Fruit fly (Drosophila melanogaster) whole organism, prepupa: ENCODE data around the gene CG12010.

ENCODE experiments used
- CG10631 ChIP-seq: fragments of 200-800 bp; sonication (Bioruptor generic); optimal IDR thresholded peaks from 2 replicates; lab custom pipeline; 2016; ENCODE audit warnings: missing biosample characterization, missing genetic modification characterization
- CG10669 ChIP-seq: fragments of 200-800 bp; sonication (Bioruptor generic); optimal IDR thresholded peaks from 3 replicates; lab custom pipeline; 2018; ENCODE audit warnings: missing biosample characterization, mild to moderate bottlenecking, missing genetic modification characterization, moderate library complexity
- CG11294 ChIP-seq: fragments of 200-800 bp; sonication (Bioruptor generic); IDR thresholded peaks from 2 replicates; pipeline ENCODE4 v1.3.6; 2022; ENCODE audit warnings: missing biosample characterization, missing genetic modification characterization
- CG11762 ChIP-seq: fragments of 200-800 bp; sonication (Bioruptor generic); optimal IDR thresholded peaks from 3 replicates; lab custom pipeline; 2016; ENCODE audit warnings: missing biosample characterization, missing genetic modification characterization; ENCODE audit not compliant: insufficient read depth
- CG11902 ChIP-seq: fragments of 200-800 bp; sonication (Bioruptor generic); optimal IDR thresholded peaks from 3 replicates; lab custom pipeline; 2016; ENCODE audit warnings: missing biosample characterization, missing genetic modification characterization
- CG15336 ChIP-seq: fragments of 200-800 bp; sonication (Bioruptor generic); IDR thresholded peaks from 2 replicates; pipeline ENCODE4 v1.3.6; 2022; ENCODE audit warnings: missing biosample characterization, missing genetic modification characterization
- CG1621 ChIP-seq: fragments of 200-800 bp; sonication (Bioruptor generic); optimal IDR thresholded peaks from 3 replicates; lab custom pipeline; 2018; ENCODE audit warnings: missing biosample characterization, mild to moderate bottlenecking, missing genetic modification characterization
- CG3032 ChIP-seq: fragments of 200-800 bp; optimal IDR thresholded peaks from 2 replicates; lab custom pipeline; 2019; ENCODE audit warnings: missing biosample characterization, mild to moderate bottlenecking, missing genetic modification characterization, moderate library complexity
- CG31627 ChIP-seq: fragments of 200-800 bp; sonication (Bioruptor generic); optimal IDR thresholded peaks from 3 replicates; lab custom pipeline; 2016; ENCODE audit warnings: missing biosample characterization, missing genetic modification characterization
- CG32006 ChIP-seq: fragments of 200-800 bp; sonication (Bioruptor generic); optimal IDR thresholded peaks from 3 replicates; lab custom pipeline; 2017; ENCODE audit warnings: missing biosample characterization, mild to moderate bottlenecking, missing genetic modification characterization
- CG34406 ChIP-seq: fragments of 200-800 bp; sonication (Bioruptor generic); optimal IDR thresholded peaks from 3 replicates; lab custom pipeline; 2016; ENCODE audit warnings: missing biosample characterization, missing genetic modification characterization
- CG4318 ChIP-seq: fragments of 200-800 bp; sonication (Bioruptor generic); optimal IDR thresholded peaks from 3 replicates; lab custom pipeline; 2017; ENCODE audit warnings: missing biosample characterization, mild to moderate bottlenecking, missing genetic modification characterization
- CG6163 ChIP-seq: fragments of 200-800 bp; sonication (Bioruptor generic); IDR thresholded peaks from 3 replicates; pipeline ENCODE4 v1.3.6; 2022; ENCODE audit warnings: missing biosample characterization, missing genetic modification characterization
- CG6276 ChIP-seq: fragments of 200-800 bp; sonication (Bioruptor generic); optimal IDR thresholded peaks from 2 replicates; lab custom pipeline; 2017; ENCODE audit warnings: missing biosample characterization, mild to moderate bottlenecking, missing genetic modification characterization
- CG6808 ChIP-seq: fragments of 200-800 bp; sonication (Bioruptor generic); optimal IDR thresholded peaks from 3 replicates; lab custom pipeline; 2017; ENCODE audit warnings: missing biosample characterization, missing genetic modification characterization, mild to moderate bottlenecking, moderate library complexity, missing genetic modification reagents
- CG7368 ChIP-seq: fragments of 200-800 bp; sonication (Bioruptor generic); optimal IDR thresholded peaks from 3 replicates; lab custom pipeline; 2016; ENCODE audit warnings: missing biosample characterization, missing genetic modification characterization
- CG8119 ChIP-seq: fragments of 200-800 bp; sonication (Bioruptor generic); IDR thresholded peaks from 3 replicates; pipeline ENCODE4 v1.3.6; 2022; ENCODE audit warnings: missing biosample characterization, missing genetic modification characterization
- CG8632 ChIP-seq: fragments of 200-800 bp; sonication (Bioruptor generic); optimal IDR thresholded peaks from 3 replicates; lab custom pipeline; 2016; ENCODE audit warnings: missing biosample characterization, missing genetic modification characterization
- Eip75B ChIP-seq: fragments of 200-800 bp; sonication (Bioruptor generic); optimal IDR thresholded peaks from 3 replicates; lab custom pipeline; 2016; ENCODE audit warnings: missing biosample characterization, missing genetic modification characterization
- Eip78C ChIP-seq: fragments of 200-800 bp; sonication (Bioruptor generic); peaks from one replicate; lab custom pipeline; 2016; ENCODE audit warnings: missing biosample characterization, missing genetic modification characterization
- Eip93F ChIP-seq: fragments of 200-800 bp; sonication (Bioruptor generic); optimal IDR thresholded peaks from 2 replicates; lab custom pipeline; 2016; ENCODE audit warnings: missing biosample characterization, mild to moderate bottlenecking, missing genetic modification characterization
- Gug ChIP-seq: fragments of 200-800 bp; sonication (Bioruptor generic); IDR thresholded peaks from 2 replicates; pipeline ENCODE4 v1.3.6; 2022; ENCODE audit warnings: missing biosample characterization, missing genetic modification characterization
- Hr38 ChIP-seq: sonication (Bioruptor generic); optimal IDR thresholded peaks from 2 replicates; lab custom pipeline; 2016; ENCODE audit warnings: missing biosample characterization, missing genetic modification characterization
- Hr39 ChIP-seq: fragments of 200-800 bp; sonication (Bioruptor generic); optimal IDR thresholded peaks from 2 replicates; lab custom pipeline; 2016; ENCODE audit warnings: missing biosample characterization, missing genetic modification characterization
- Hr4 ChIP-seq: fragments of 200-800 bp; sonication (Bioruptor generic); optimal IDR thresholded peaks from 3 replicates; lab custom pipeline; 2016; ENCODE audit warnings: missing biosample characterization, missing genetic modification characterization
- Lpt ChIP-seq: fragments of 200-800 bp; sonication (Bioruptor generic); optimal IDR thresholded peaks from 3 replicates; lab custom pipeline; 2016; ENCODE audit warnings: missing biosample characterization, missing genetic modification characterization
- OdsH ChIP-seq: fragments of 200-800 bp; sonication (Bioruptor generic); optimal IDR thresholded peaks from 3 replicates; lab custom pipeline; 2016; ENCODE audit warnings: missing biosample characterization, missing genetic modification characterization
- Smox ChIP-seq: fragments of 200-800 bp; sonication (Bioruptor generic); optimal IDR thresholded peaks from 3 replicates; lab custom pipeline; 2016; ENCODE audit warnings: missing biosample characterization, missing genetic modification characterization
- Sox15 ChIP-seq: fragments of 200-800 bp; sonication (Bioruptor generic); optimal IDR thresholded peaks from 3 replicates; lab custom pipeline; 2016; ENCODE audit warnings: missing biosample characterization, missing genetic modification characterization
- achi ChIP-seq: fragments of 200-800 bp; sonication (Bioruptor generic); optimal IDR thresholded peaks from 3 replicates; lab custom pipeline; 2016; ENCODE audit warnings: missing biosample characterization, missing genetic modification characterization
- cyc ChIP-seq: fragments of 200-800 bp; sonication (Bioruptor generic); optimal IDR thresholded peaks from 3 replicates; lab custom pipeline; 2016; ENCODE audit warnings: missing biosample characterization, missing genetic modification characterization
- dac ChIP-seq: fragments of 200-800 bp; sonication (Bioruptor generic); optimal IDR thresholded peaks from 2 replicates; lab custom pipeline; 2017; ENCODE audit warnings: missing biosample characterization, mild to moderate bottlenecking, missing genetic modification characterization
- eg ChIP-seq: fragments of 200-800 bp; sonication (Bioruptor generic); IDR thresholded peaks from 3 replicates; pipeline ENCODE4 v1.3.6; 2022; ENCODE audit warnings: missing biosample characterization, missing genetic modification characterization
- esn ChIP-seq: fragments of 200-800 bp; sonication (Bioruptor generic); optimal IDR thresholded peaks from 2 replicates; lab custom pipeline; 2016; ENCODE audit warnings: missing biosample characterization, mild to moderate bottlenecking, missing genetic modification characterization, moderate library complexity
- fd59A ChIP-seq: fragments of 200-800 bp; sonication (Bioruptor generic); optimal IDR thresholded peaks from 2 replicates; lab custom pipeline; 2017; ENCODE audit warnings: missing biosample characterization, mild to moderate bottlenecking, missing genetic modification characterization, missing genetic modification reagents
- fd85E ChIP-seq: fragments of 200-800 bp; sonication (Bioruptor generic); optimal IDR thresholded peaks from 3 replicates; lab custom pipeline; 2016; ENCODE audit warnings: missing biosample characterization, missing genetic modification characterization
- fkh ChIP-seq: fragments of 200-800 bp; sonication (Bioruptor generic); optimal IDR thresholded peaks from 3 replicates; lab custom pipeline; 2017; ENCODE audit warnings: missing biosample characterization, mild to moderate bottlenecking, missing genetic modification characterization, moderate library complexity
- lz ChIP-seq: fragments of 200-800 bp; sonication (Bioruptor generic); optimal IDR thresholded peaks from 3 replicates; lab custom pipeline; 2016; ENCODE audit warnings: missing biosample characterization, missing genetic modification characterization
- net ChIP-seq: fragments of 200-800 bp; sonication (Bioruptor generic); optimal IDR thresholded peaks from 3 replicates; lab custom pipeline; 2016; ENCODE audit warnings: missing biosample characterization, missing genetic modification characterization
- pdm3 ChIP-seq: fragments of 200-800 bp; sonication (Bioruptor generic); optimal IDR thresholded peaks from 3 replicates; lab custom pipeline; 2016; ENCODE audit warnings: missing biosample characterization, missing genetic modification characterization
- salr ChIP-seq, 2 experiments: fragments of 200-800 bp; sonication (Bioruptor generic); optimal IDR thresholded peaks; 3 replicates each; lab custom pipeline; 2016 to 2018; ENCODE audit warnings: missing biosample characterization in 2 of 2, missing genetic modification characterization in 2 of 2, mild to moderate bottlenecking in 1 of 2
- spab ChIP-seq: fragments of 200-800 bp; sonication (Bioruptor generic); optimal IDR thresholded peaks from 2 replicates; lab custom pipeline; 2017; ENCODE audit warnings: missing biosample characterization, mild to moderate bottlenecking, missing genetic modification characterization, missing genetic modification reagents
- topi ChIP-seq: fragments of 200-800 bp; sonication (Bioruptor generic); optimal IDR thresholded peaks from 3 replicates; lab custom pipeline; 2016; ENCODE audit warnings: missing biosample characterization, missing genetic modification characterization
- vri ChIP-seq: fragments of 200-800 bp; sonication (Bioruptor generic); optimal IDR thresholded peaks from 3 replicates; lab custom pipeline; 2016; ENCODE audit warnings: missing biosample characterization, mild to moderate bottlenecking, missing genetic modification characterization

The CG12010 gene

DNA sequence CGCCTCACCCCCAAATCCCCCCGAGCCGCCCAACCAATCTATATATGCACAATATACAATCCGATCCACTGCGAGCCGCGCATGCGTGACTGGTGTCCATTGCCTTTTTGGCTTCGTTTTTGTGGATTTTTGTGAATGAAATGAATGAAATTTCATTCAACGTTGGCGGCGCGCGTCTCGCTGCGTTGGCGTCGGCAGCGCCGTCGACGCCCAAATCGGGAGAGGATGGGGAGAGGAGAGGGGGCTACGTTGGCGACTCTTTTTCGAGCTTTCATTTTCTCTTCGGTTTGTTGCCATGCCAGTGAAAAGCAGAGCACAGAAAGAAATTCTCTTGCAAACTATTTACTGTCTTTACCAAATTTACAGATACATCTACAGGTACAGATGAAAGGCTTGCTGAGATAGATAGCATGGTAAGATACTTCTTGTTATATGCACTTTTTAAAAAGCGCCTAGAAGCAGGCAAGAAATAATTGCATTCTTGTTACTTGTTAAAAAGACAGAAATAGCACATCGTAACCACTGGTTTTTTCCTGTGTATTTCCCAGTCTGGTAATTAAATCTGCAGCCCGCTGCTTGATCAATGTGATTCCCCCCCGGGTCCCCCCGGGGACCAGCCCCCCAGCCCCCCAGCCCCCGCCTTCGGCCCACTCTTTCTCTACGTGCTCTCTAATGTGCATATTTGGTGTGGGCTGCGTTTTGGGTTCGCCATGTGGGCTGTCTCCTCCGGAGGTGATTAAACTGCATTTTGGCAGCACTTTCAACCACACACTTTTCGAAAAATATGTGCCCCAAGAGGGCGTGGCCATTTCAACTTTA lies 6.4 kb downstream of the CG12010 start (continued):
- TF ChIP-seq CG11902 (no peak), CG10631 (no peak), CG8119 (peak; percentile 83), fd59A (GFP tag; lab: Kevin White, UChicago) (no peak), Smox (GFP tag; lab: Kevin White, UChicago) (peak; percentile 8), CG6276 (GFP tag; lab: Kevin White, UChicago) (peak; percentile 76), Hr38 (GFP tag; lab: Kevin White, UChicago) (no peak), CG3032 (tag; lab: Kevin White, UChicago) (peak; percentile 8), pdm3 (GFP tag; lab: Kevin White, UChicago) (peak; percentile 51), cyc (peak; percentile 32), Sox15 (GFP tag; lab: Kevin White, UChicago) (peak; percentile 33), Hr39 (GFP tag; lab: Kevin White, UChicago) (peak; percentile 48), spab (GFP tag; lab: Kevin White, UChicago) (no peak), CG10669 (GFP tag; lab: Kevin White, UChicago) (no peak), Eip93F (no peak), CG8632 (GFP tag; lab: Kevin White, UChicago) (peak; percentile 0)

DNA sequence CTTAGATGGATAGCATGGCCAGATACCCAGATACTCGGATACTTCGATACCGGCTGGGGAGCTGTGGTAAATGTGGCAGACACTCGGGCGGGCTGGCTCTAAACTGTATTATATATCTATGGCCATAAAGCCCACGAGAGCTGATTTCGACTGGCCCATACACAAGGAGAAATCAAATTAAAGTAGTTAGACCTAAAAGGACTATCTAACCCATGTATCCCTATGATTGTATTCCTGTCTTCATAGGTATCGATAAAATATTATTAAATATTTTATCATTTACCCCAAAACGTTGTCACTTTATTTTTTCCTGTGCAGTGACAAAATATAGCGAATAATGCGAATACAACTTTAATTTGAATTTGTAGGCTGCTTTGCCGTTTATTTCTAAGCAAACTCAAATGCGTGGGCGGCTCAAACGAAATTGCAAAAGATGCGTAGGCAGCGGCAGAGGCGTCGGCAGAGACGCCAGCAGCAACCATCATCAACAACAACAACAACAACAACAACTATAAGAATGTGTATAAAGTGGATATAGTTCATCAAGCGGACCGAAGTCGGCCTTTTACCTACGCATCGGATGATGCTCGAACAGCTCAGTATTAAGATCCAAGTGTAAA lies 7.9 kb downstream of the CG12010 start:
- TF ChIP-seq CG15336 (GFP tag; lab: Robert Waterston, UW) (peak; percentile 73), Eip78C (GFP tag; lab: Kevin White, UChicago) (peak; percentile 19), net (no peak), CG6808 (GFP tag; lab: Kevin White, UChicago) (no peak), Hr38 (GFP tag; lab: Kevin White, UChicago) (no peak), Eip93F (no peak), CG34406 (GFP tag; lab: Kevin White, UChicago) (no peak), CG11294 (GFP tag; lab: Robert Waterston, UW) (peak; percentile 41; the same call in 1 of the 2 replicates), CG32006 (GFP tag; lab: Kevin White, UChicago) (peak; percentile 35), CG6163 (GFP tag; lab: Robert Waterston, UW) (peak; percentile 64), achi (peak; percentile 16), CG6276 (GFP tag; lab: Kevin White, UChicago) (peak; percentile 41), esn (no peak), CG8119 (peak; percentile 67), Sox15 (GFP tag; lab: Kevin White, UChicago) (no peak), pdm3 (GFP tag; lab: Kevin White, UChicago) (peak; percentile 3), Gug (GFP tag; lab: Robert Waterston, UW) (peak; percentile 54), CG4318 (GFP tag; lab: Kevin White, UChicago) (peak; percentile 9), eg (GFP tag; lab: Robert Waterston, UW) (peak; percentile 82), Hr4 (GFP tag; lab: Kevin White, UChicago) (peak; percentile 47), salr (GFP tag; optimal IDR thresholded peaks at IDR 0.05; lab: Kevin White, UChicago) (no peak), topi (no peak)

DNA sequence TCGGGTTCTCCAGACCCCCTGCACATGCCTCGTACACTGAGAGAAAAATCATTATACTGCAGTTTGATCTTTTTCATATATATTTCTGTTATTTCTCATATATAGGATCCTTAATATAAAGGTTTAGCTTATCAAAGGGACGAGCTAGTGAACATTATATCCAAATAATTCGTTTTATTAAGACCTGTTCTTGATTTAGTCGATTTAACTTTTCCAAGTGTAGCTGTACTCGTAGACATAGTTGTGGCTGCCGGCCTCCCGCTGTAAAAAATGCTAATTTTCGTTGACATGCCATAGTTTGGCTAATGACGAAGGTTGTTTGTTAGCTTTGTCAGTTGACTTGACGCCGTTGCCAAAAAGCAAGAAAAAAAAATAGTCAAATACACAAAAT lies 8.4 kb downstream of the CG12010 start:
- TF ChIP-seq Eip75B (GFP tag; lab: Kevin White, UChicago) = peak; percentile 45
- peak in 1 of 2 experiments; percentile 27 for TF ChIP-seq salr (GFP tag; optimal IDR thresholded peaks at IDR 0.05; lab: Kevin White, UChicago)
- TF ChIP-seq fkh (GFP tag; lab: Kevin White, UChicago) = peak; percentile 28
- TF ChIP-seq CG3032 (tag; lab: Kevin White, UChicago) = peak; percentile 45
- TF ChIP-seq CG10631 = peak; percentile 56
- peak; percentile 83 for TF ChIP-seq CG15336 (GFP tag; lab: Robert Waterston, UW)
- no peak for TF ChIP-seq esn
- TF ChIP-seq CG11762 (GFP tag; lab: Kevin White, UChicago) = peak; percentile 12
- no peak for TF ChIP-seq topi
- no peak for TF ChIP-seq lz (GFP tag; lab: Kevin White, UChicago)
- TF ChIP-seq Lpt (GFP tag; lab: Kevin White, UChicago) = peak; percentile 51
- no peak for TF ChIP-seq Hr38 (GFP tag; lab: Kevin White, UChicago)
- TF ChIP-seq CG31627 = no peak
- TF ChIP-seq CG34406 (GFP tag; lab: Kevin White, UChicago) = no peak
- peak; percentile 27 for TF ChIP-seq CG1621 (tag; lab: Kevin White, UChicago)
- TF ChIP-seq Smox (GFP tag; lab: Kevin White, UChicago) = no peak
- TF ChIP-seq fd85E (GFP tag; lab: Kevin White, UChicago) = no peak
- no peak for TF ChIP-seq Sox15 (GFP tag; lab: Kevin White, UChicago)
- TF ChIP-seq Eip93F = no peak
- TF ChIP-seq vri = no peak
- TF ChIP-seq CG11902 = no peak
- TF ChIP-seq pdm3 (GFP tag; lab: Kevin White, UChicago) = peak; percentile 49
- TF ChIP-seq OdsH (GFP tag; lab: Kevin White, UChicago) = peak; percentile 62
- TF ChIP-seq CG7368 (GFP tag; lab: Kevin White, UChicago) = peak; percentile 26
- peak; percentile 78 for TF ChIP-seq Hr4 (GFP tag; lab: Kevin White, UChicago)
- no peak for TF ChIP-seq dac (GFP tag; lab: Kevin White, UChicago)
